Worm (Caenorhabditis elegans): ENCODE results near the gene F36F12.1.

Gene F36F12.1

ce11 chrV:2068728-2069443 lies 34.1 kb downstream of the F36F12.1 start:
- peak; percentile 22 for TF ChIP-seq nhr-85 (tag)
- TF ChIP-seq unc-30 (tag; optimal IDR thresholded peaks at IDR 0.05), result no peak
- TF ChIP-seq xbp-1 (tag; optimal IDR thresholded peaks at IDR 0.05), result no peak
- no peak for TF ChIP-seq mab-9 (GFP tag; IDR thresholded peaks at IDR 0.05)
- TF ChIP-seq mef-2 (tag; optimal IDR thresholded peaks at IDR 0.05), result no peak
- no peak for TF ChIP-seq aha-1 (tag; optimal IDR thresholded peaks at IDR 0.05)
- TF ChIP-seq isw-1 (GFP tag; IDR thresholded peaks at IDR 0.05), result no peak
- TF ChIP-seq jun-1 (tag; optimal IDR thresholded peaks at IDR 0.05), result no peak
- TF ChIP-seq mep-1 (tag; optimal IDR thresholded peaks at IDR 0.05), result peak; percentile 13
- no peak for TF ChIP-seq nhr-84 (tag; optimal IDR thresholded peaks at IDR 0.05)
- TF ChIP-seq tbx-2 (tag; optimal IDR thresholded peaks at IDR 0.05), result no peak

ce11 chrV:2067985-2068499 lies 35.0 kb downstream of the F36F12.1 start, which contains the start of gene lbp-9:
lbp-9 (plus strand) TSS chrV:2068449.
- TF ChIP-seq nhr-20 (tag; optimal IDR thresholded peaks at IDR 0.05) (peak; percentile 88), skn-1 (tag; optimal IDR thresholded peaks at IDR 0.05) (peak; percentile 74), blmp-1 (tag; optimal IDR thresholded peaks at IDR 0.05) (peak; percentile 36), nhr-19 (GFP tag; conservative IDR thresholded peaks at IDR 0.05) (peak; percentile 37; the same call in 1 of the 2 replicates), mep-1 (tag; optimal IDR thresholded peaks at IDR 0.05) (peak; percentile 89), sox-4 (tag; optimal IDR thresholded peaks at IDR 0.05) (no peak), nhr-76 (tag; optimal IDR thresholded peaks at IDR 0.05) (no peak), sup-37 (GFP tag; optimal IDR thresholded peaks at IDR 0.05) (no peak), lin-13 (GFP tag; optimal IDR thresholded peaks at IDR 0.05) (peak; percentile 28), C34B4.2 (tag; optimal IDR thresholded peaks at IDR 0.05) (no peak), nhr-47 (tag; optimal IDR thresholded peaks at IDR 0.05) (peak; percentile 41), unc-130 (tag; optimal IDR thresholded peaks at IDR 0.05) (no peak), Y116A8C.19 (tag; optimal IDR thresholded peaks at IDR 0.05; ENCODE audit: borderline replicate concordance) (no peak), swsn-7 (tag; optimal IDR thresholded peaks at IDR 0.05) (peak; percentile 40), snu-23 (GFP tag; optimal IDR thresholded peaks at IDR 0.05) (peak; percentile 80), ceh-63 (GFP tag; optimal IDR thresholded peaks at IDR 0.05) (no peak), rnt-1 (tag; optimal IDR thresholded peaks at IDR 0.05) (peak; percentile 10), ets-5 (GFP tag; IDR thresholded peaks at IDR 0.05) (no peak), xbp-1 (tag; optimal IDR thresholded peaks at IDR 0.05) (peak; percentile 35), lin-35 (GFP tag; optimal IDR thresholded peaks at IDR 0.05) (peak; percentile 42 to 69), jun-1 (tag; optimal IDR thresholded peaks at IDR 0.05) (no peak), pag-3 (tag; optimal IDR thresholded peaks at IDR 0.05; ENCODE audit: borderline replicate concordance, insufficient read depth) (no peak), lsy-2 (tag; optimal IDR thresholded peaks at IDR 0.05) (peak; percentile 15 to 34), unc-30 (tag; optimal IDR thresholded peaks at IDR 0.05) (no peak), tlp-1 (tag; optimal IDR thresholded peaks at IDR 0.05) (no peak), efl-1 (optimal IDR thresholded peaks at IDR 0.05) (peak; percentile 12 to 35), efl-1 (GFP tag; optimal IDR thresholded peaks at IDR 0.05 in 1 of 2) (peak; percentile 36 to 82), C04F5.9 (tag; optimal IDR thresholded peaks at IDR 0.05) (peak; percentile 15), mdl-1 (tag; optimal IDR thresholded peaks at IDR 0.05) (peak in 1 of 2 experiments; percentile 81), C16A3.4 (tag; optimal IDR thresholded peaks at IDR 0.05) (no peak), nhr-90 (tag; optimal IDR thresholded peaks at IDR 0.05; ENCODE audit: poor library complexity) (peak; percentile 43), dpl-1 (GFP tag; optimal IDR thresholded peaks at IDR 0.05) (peak in 2 of 3 experiments; percentile 6 to 50), lin-14 (GFP tag; optimal IDR thresholded peaks at IDR 0.05) (peak; percentile 99), vab-15 (tag; optimal IDR thresholded peaks at IDR 0.05) (no peak), tbx-2 (tag; optimal IDR thresholded peaks at IDR 0.05) (peak; percentile 23), irx-1 (tag; optimal IDR thresholded peaks at IDR 0.05) (peak; percentile 25), ztf-4 (tag; optimal IDR thresholded peaks at IDR 0.05) (peak; percentile 21), nhr-85 (tag) (peak; percentile 91), ceh-82 (tag; optimal IDR thresholded peaks at IDR 0.05) (peak in 1 of 3 experiments; percentile 31), nhr-71 (tag; optimal IDR thresholded peaks at IDR 0.05) (peak; percentile 80)
